Worm (Caenorhabditis elegans): Measurements from ENCODE around the gene nhr-274.
A peak's percentile ranks its signal among the peaks of the same experiment; 100 is the strongest.

nhr-274 gene

ce11 chrIV:1632593-1632992 lies 12.5 kb downstream of the nhr-274 start:
- peak; percentile 78 for TF ChIP-seq ceh-36 (tag; optimal IDR thresholded peaks at IDR 0.05)
- TF ChIP-seq pes-1 (GFP tag; IDR thresholded peaks at IDR 0.05), result no peak
- TF ChIP-seq tbx-37 (GFP tag; conservative IDR thresholded peaks at IDR 0.05), result no peak

DNA sequence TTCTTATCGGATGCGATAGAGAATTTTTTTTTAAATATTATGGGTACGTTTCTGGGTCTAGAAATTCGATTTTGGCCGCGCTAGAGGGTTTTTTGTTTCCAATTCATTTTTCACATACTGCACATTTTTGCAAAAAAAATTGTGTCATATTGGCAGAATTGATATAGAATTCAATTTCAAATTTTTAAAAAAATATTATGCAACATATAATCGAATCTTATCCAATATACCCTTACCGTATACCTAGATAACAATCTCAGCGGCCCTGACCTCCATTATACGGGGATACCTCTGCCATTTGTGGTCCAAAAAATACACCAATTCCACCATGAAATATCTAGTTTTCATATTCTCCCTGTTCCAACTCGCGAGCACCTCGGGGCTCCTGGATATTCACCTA lies 13.4 kb downstream of the nhr-274 start, which contains the start of gene cpg-24:
TSS of gene cpg-24 (plus strand) at position 301 of the 400 bp plus-strand sequence.
- TF ChIP-seq ceh-36 (tag; optimal IDR thresholded peaks at IDR 0.05), result no peak
- TF ChIP-seq hmbx-1 (tag; optimal IDR thresholded peaks at IDR 0.05), result no peak
- TF ChIP-seq aly-1 (tag; optimal IDR thresholded peaks at IDR 0.05), result no peak
- TF ChIP-seq flt-1 (GFP tag; IDR thresholded peaks at IDR 0.05), result no peak
- no peak for TF ChIP-seq F13C5.2 (tag; optimal IDR thresholded peaks at IDR 0.05)
- TF ChIP-seq ceh-13 (GFP tag; optimal IDR thresholded peaks at IDR 0.05), result no peak
- TF ChIP-seq scrt-1 (GFP tag; IDR thresholded peaks at IDR 0.05), result no peak
- TF ChIP-seq tbx-37 (GFP tag; conservative IDR thresholded peaks at IDR 0.05), result no peak
- TF ChIP-seq tra-4 (tag; optimal IDR thresholded peaks at IDR 0.05), result no peak
- TF ChIP-seq pes-1 (GFP tag; IDR thresholded peaks at IDR 0.05), result no peak
- no peak for TF ChIP-seq hmg-4 (GFP tag; optimal IDR thresholded peaks at IDR 0.05)
- TF ChIP-seq tbx-11 (GFP tag; IDR thresholded peaks at IDR 0.05), result no peak
- TF ChIP-seq hnd-1 (tag; optimal IDR thresholded peaks at IDR 0.05), result no peak
- no peak for TF ChIP-seq ets-7 (tag; optimal IDR thresholded peaks at IDR 0.05)
- no peak for TF ChIP-seq ama-1 (optimal IDR thresholded peaks at IDR 0.05)
- no peak for TF ChIP-seq sea-1 (GFP tag; conservative IDR thresholded peaks at IDR 0.05)
- no peak for TF ChIP-seq B0310.2 (tag; optimal IDR thresholded peaks at IDR 0.05)

ce11 chrIV:1628730-1629129 lies 16.4 kb downstream of the nhr-274 start:
- TF ChIP-seq ceh-13 (GFP tag; optimal IDR thresholded peaks at IDR 0.05) (no peak), sea-1 (GFP tag; conservative IDR thresholded peaks at IDR 0.05) (no peak), tra-4 (tag; optimal IDR thresholded peaks at IDR 0.05) (no peak), ets-7 (tag; optimal IDR thresholded peaks at IDR 0.05) (no peak), tbx-37 (GFP tag; conservative IDR thresholded peaks at IDR 0.05) (no peak), scrt-1 (GFP tag; IDR thresholded peaks at IDR 0.05) (no peak), F13C5.2 (tag; optimal IDR thresholded peaks at IDR 0.05) (no peak), hmbx-1 (tag; optimal IDR thresholded peaks at IDR 0.05) (no peak), hmg-4 (GFP tag; optimal IDR thresholded peaks at IDR 0.05) (no peak)

- TF ChIP-seq sea-1 (GFP tag; conservative IDR thresholded peaks at IDR 0.05), result no peak
- peak; percentile 61 for TF ChIP-seq ceh-36 (tag; optimal IDR thresholded peaks at IDR 0.05)
Measured at ce11 chrIV:1628281-1628680, 16.8 kb downstream of the nhr-274 start.

ce11 chrIV:1626342-1626855 lies 18.7 kb downstream of the nhr-274 start, which contains the start of gene nhr-146:
nhr-146 (plus strand) TSS chrIV:1626805.
- TF ChIP-seq hmbx-1 (tag; optimal IDR thresholded peaks at IDR 0.05), result no peak
- TF ChIP-seq scrt-1 (GFP tag; IDR thresholded peaks at IDR 0.05), result no peak
- TF ChIP-seq flt-1 (GFP tag; IDR thresholded peaks at IDR 0.05), result no peak
- TF ChIP-seq tbx-37 (GFP tag; conservative IDR thresholded peaks at IDR 0.05), result no peak
- no peak for TF ChIP-seq tra-4 (tag; optimal IDR thresholded peaks at IDR 0.05)
- no peak for TF ChIP-seq hmg-4 (GFP tag; optimal IDR thresholded peaks at IDR 0.05)
- TF ChIP-seq sea-1 (GFP tag; conservative IDR thresholded peaks at IDR 0.05), result no peak
- no peak for TF ChIP-seq aly-1 (tag; optimal IDR thresholded peaks at IDR 0.05)
- no peak for TF ChIP-seq B0310.2 (tag; optimal IDR thresholded peaks at IDR 0.05)
- no peak for TF ChIP-seq ceh-13 (GFP tag; optimal IDR thresholded peaks at IDR 0.05)
- no peak for TF ChIP-seq ceh-36 (tag; optimal IDR thresholded peaks at IDR 0.05)
- no peak for TF ChIP-seq ama-1 (optimal IDR thresholded peaks at IDR 0.05)

DNA sequence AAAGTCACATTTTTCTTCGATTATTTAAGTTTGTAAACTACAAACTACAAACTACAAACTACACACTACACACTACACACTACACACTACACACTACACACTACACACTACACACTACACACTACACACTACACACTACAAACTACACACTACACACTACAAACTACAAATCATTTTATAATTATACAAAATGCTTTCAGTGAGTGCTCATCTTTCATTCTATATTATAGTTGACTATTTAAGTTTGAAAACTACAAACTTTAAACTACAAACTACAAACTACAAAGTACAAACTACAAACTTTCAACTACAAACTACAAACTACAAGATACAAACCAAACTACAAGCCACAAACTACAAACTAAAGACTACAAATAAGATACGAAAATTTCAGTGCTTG lies 20.7 kb downstream of the nhr-274 start:
- no peak for TF ChIP-seq scrt-1 (GFP tag; IDR thresholded peaks at IDR 0.05)
- TF ChIP-seq ceh-13 (GFP tag; optimal IDR thresholded peaks at IDR 0.05), result no peak
- no peak for TF ChIP-seq tra-4 (tag; optimal IDR thresholded peaks at IDR 0.05)
- no peak for TF ChIP-seq ama-1 (optimal IDR thresholded peaks at IDR 0.05)
- no peak for TF ChIP-seq tbx-11 (GFP tag; IDR thresholded peaks at IDR 0.05)
- no peak for TF ChIP-seq aly-1 (tag; optimal IDR thresholded peaks at IDR 0.05)
- TF ChIP-seq tbx-37 (GFP tag; conservative IDR thresholded peaks at IDR 0.05), result no peak
- TF ChIP-seq F13C5.2 (tag; optimal IDR thresholded peaks at IDR 0.05), result no peak
- TF ChIP-seq B0310.2 (tag; optimal IDR thresholded peaks at IDR 0.05), result no peak

ce11 chrIV:1623712-1624111 lies 21.4 kb downstream of the nhr-274 start, which contains the start of gene nhr-87:
nhr-87 (plus strand) TSS chrIV:1624029.
- TF ChIP-seq hmg-4 (GFP tag; optimal IDR thresholded peaks at IDR 0.05), result no peak

DNA sequence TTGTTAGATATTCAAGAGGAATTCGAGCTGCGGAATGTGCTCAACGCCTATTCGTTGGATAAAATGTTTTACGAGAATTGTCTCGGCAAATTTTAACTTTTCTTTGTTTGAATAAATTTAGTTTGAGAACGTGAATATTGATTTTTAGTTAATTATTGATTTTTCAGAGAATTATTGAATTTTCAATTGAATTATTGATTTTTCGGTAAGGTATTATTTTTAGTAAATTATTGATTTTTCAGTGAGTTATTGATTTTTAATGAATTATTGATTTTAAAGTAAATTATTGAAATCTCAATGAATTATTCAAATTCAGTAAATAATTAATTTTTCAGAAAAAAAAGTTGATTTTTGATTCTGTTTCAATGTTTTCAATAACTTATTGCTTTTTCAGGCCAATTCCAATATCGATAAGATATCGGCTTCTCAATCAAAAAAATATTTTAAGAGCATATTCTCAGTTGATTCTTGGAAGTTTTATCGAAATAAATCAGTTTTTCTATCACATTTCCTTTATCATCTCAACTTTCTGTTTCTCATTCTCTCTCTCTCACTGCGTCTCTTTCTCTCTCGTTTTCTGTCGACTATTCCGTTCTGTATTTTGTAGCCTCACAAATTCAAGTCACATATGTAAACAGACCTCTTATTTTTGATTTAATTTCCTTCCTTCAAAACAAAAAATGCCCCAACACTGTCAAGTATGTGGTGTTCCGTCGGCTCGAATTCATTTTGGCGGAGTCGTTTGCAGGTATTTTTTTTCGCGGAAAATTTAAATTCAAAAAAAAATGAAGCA lies 25.4 kb downstream of the nhr-274 start, which contains the start of gene nhr-92:
TSS of gene nhr-92 (plus strand) at position 576 of the 793 bp plus-strand sequence.
- TF ChIP-seq tbx-37 (GFP tag; conservative IDR thresholded peaks at IDR 0.05) (no peak), hnd-1 (tag; optimal IDR thresholded peaks at IDR 0.05) (no peak), B0310.2 (tag; optimal IDR thresholded peaks at IDR 0.05) (no peak), ama-1 (optimal IDR thresholded peaks at IDR 0.05) (no peak), tbx-11 (GFP tag; IDR thresholded peaks at IDR 0.05) (no peak), hmbx-1 (tag; optimal IDR thresholded peaks at IDR 0.05) (no peak), tra-4 (tag; optimal IDR thresholded peaks at IDR 0.05) (no peak), pes-1 (GFP tag; IDR thresholded peaks at IDR 0.05) (no peak), flt-1 (GFP tag; IDR thresholded peaks at IDR 0.05) (no peak), F13C5.2 (tag; optimal IDR thresholded peaks at IDR 0.05) (no peak), hmg-4 (GFP tag; optimal IDR thresholded peaks at IDR 0.05) (no peak), ets-7 (tag; optimal IDR thresholded peaks at IDR 0.05) (no peak), aly-1 (tag; optimal IDR thresholded peaks at IDR 0.05) (no peak), scrt-1 (GFP tag; IDR thresholded peaks at IDR 0.05) (no peak), ceh-36 (tag; optimal IDR thresholded peaks at IDR 0.05) (no peak), sea-1 (GFP tag; conservative IDR thresholded peaks at IDR 0.05) (no peak)
